Worm (Caenorhabditis elegans) whole organism, L4 larva: Measurements from ENCODE around the gene F52H2.3.

Source experiments
- lir-3 ChIP-seq: sonication (generic microtip); optimal IDR thresholded peaks from 2 replicates; lab custom pipeline; 2016; ENCODE audit warnings: mild to moderate bottlenecking, missing genetic modification characterization, missing compliant biosample characterization
- nhr-28 ChIP-seq: fragments of 150-350 bp; optimal IDR thresholded peaks from 2 replicates; lab custom pipeline; 2014; ENCODE audit warnings: missing biosample characterization, missing genetic modification characterization
- nhr-6 ChIP-seq: fragments of 150-350 bp; optimal IDR thresholded peaks from 2 replicates; lab custom pipeline; 2014; ENCODE audit warnings: missing biosample characterization, missing genetic modification characterization

DNA sequence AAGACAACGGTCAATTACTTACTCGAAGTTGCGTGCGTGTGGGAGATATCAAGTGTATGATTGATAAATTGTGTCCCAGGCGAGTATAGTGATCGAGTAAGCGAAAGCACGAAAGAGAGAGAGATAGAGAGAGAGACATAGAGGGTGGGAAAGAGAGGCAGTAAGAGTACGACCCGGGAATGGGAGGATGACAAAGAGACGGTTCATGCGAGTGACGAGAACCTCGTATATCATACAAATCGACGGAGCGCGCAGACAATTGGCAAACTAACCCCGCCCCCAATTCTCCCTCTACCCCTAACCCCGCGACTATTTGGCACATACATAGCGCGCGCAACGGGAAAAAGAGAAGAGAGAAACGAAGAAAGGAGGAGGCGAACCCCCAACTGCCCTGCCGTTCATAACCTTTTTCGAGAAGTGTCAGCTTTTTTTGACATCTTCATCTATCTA lies 45.0 kb downstream of the F52H2.3 start, which contains the start of gene rabr-1:
- TF ChIP-seq nhr-28 (tag; lab: Kevin White, UChicago) (peak; percentile 82), lir-3 (tag; lab: Kevin White, UChicago) (no peak), nhr-6 (tag; lab: Kevin White, UChicago) (no peak)
